Worm (Caenorhabditis elegans) whole organism, L4/young adult: Measurements from ENCODE around the gene csn-4.

Experiments
- W03F9.2 ChIP-seq: fragments of 150-350 bp; optimal IDR thresholded peaks from 2 replicates; lab custom pipeline; 2014; ENCODE audit warnings: missing biosample characterization, missing genetic modification characterization
- dao-5 ChIP-seq: sonication (generic microtip); optimal IDR thresholded peaks from 2 replicates; lab custom pipeline; 2016; ENCODE audit warnings: missing genotype, missing genetic modification characterization, moderate library complexity, missing compliant biosample characterization

- TF ChIP-seq dao-5 (tag; lab: Kevin White, UChicago) (no peak), W03F9.2 (tag; lab: Kevin White, UChicago) (no peak)
These were observed 42.5 kb downstream of the csn-4 start, which contains the start of gene Y55F3AM.11 for ce11 chrIV:1044287-1044686.
